Worm (Caenorhabditis elegans): Measurements from ENCODE around the gene ints-7.
"Not testable (repeated sequence)": the region's sequence is repeated elsewhere in the genome, so short reads cannot be mapped to it uniquely, and the experiment has no call there.

ints-7 gene

ce11 chrII:11551981-11552380 is 30.7 kb upstream of the ints-7 start, which contains the start of gene dhgd-1:
Gene dhgd-1, minus strand, starts transcription at chrII:11552081.
- not testable (repeated sequence) for TF ChIP-seq Y55F3AM.14 (GFP tag; optimal IDR thresholded peaks at IDR 0.05); mdl-1 (tag; optimal IDR thresholded peaks at IDR 0.05); mbf-1 (tag; optimal IDR thresholded peaks at IDR 0.05)

ce11 chrII:11555634-11556033 is 27.0 kb upstream of the ints-7 start, which contains the start of gene F54D5.24:
Gene F54D5.24, plus strand, starts transcription at chrII:11555949.
- TF ChIP-seq zag-1 (tag; optimal IDR thresholded peaks at IDR 0.05) (no peak), nhr-12 (tag; optimal IDR thresholded peaks at IDR 0.05) (no peak), R02D3.7 (tag; optimal IDR thresholded peaks at IDR 0.05) (no peak), unc-62 (GFP tag; optimal IDR thresholded peaks at IDR 0.05) (no peak), ZK546.5 (tag; optimal IDR thresholded peaks at IDR 0.05) (no peak), sma-3 (GFP tag; optimal IDR thresholded peaks at IDR 0.05) (no peak), mab-5 (tag; optimal IDR thresholded peaks at IDR 0.05) (no peak), unc-55 (GFP tag; optimal IDR thresholded peaks at IDR 0.05) (no peak), lin-11 (tag; optimal IDR thresholded peaks at IDR 0.05) (no peak), Y55F3AM.14 (GFP tag; optimal IDR thresholded peaks at IDR 0.05) (no peak)

- TF ChIP-seq snpc-4 (tag; optimal IDR thresholded peaks at IDR 0.05) (no peak), mab-5 (tag; optimal IDR thresholded peaks at IDR 0.05) (no peak), mdl-1 (tag; optimal IDR thresholded peaks at IDR 0.05) (no peak), F13H6.1 (tag; optimal IDR thresholded peaks at IDR 0.05) (no peak), ceh-82 (tag; optimal IDR thresholded peaks at IDR 0.05) (no peak), sma-9 (GFP tag; optimal IDR thresholded peaks at IDR 0.05) (no peak), sma-9 (tag; optimal IDR thresholded peaks at IDR 0.05) (no peak), elt-1 (tag; optimal IDR thresholded peaks at IDR 0.05) (no peak), zag-1 (tag; optimal IDR thresholded peaks at IDR 0.05) (no peak), fos-1 (tag; optimal IDR thresholded peaks at IDR 0.05) (no peak), unc-55 (GFP tag; optimal IDR thresholded peaks at IDR 0.05) (no peak), peb-1 (tag; optimal IDR thresholded peaks at IDR 0.05) (no peak), nhr-129 (tag; optimal IDR thresholded peaks at IDR 0.05) (no peak), lin-39 (tag; optimal IDR thresholded peaks at IDR 0.05) (no peak), ztf-1 (GFP tag; conservative IDR thresholded peaks at IDR 0.05) (no peak), ama-1 (optimal IDR thresholded peaks at IDR 0.05) (no peak)
Measured at ce11 chrII:11556338-11556737, 26.3 kb upstream of the ints-7 start, which contains the start of gene F54D5.17. Gene F54D5.17, plus strand, starts transcription at chrII:11556638.

- TF ChIP-seq sma-3 (GFP tag; optimal IDR thresholded peaks at IDR 0.05) (no peak), unc-62 (GFP tag; optimal IDR thresholded peaks at IDR 0.05) (no peak), ztf-11 (tag; optimal IDR thresholded peaks at IDR 0.05) (no peak), nhr-10 (tag; optimal IDR thresholded peaks at IDR 0.05) (no peak), ztf-1 (GFP tag; conservative IDR thresholded peaks at IDR 0.05) (no peak), dmd-4 (tag; optimal IDR thresholded peaks at IDR 0.05) (no peak), unc-55 (GFP tag; optimal IDR thresholded peaks at IDR 0.05) (no peak), skn-1 (tag; optimal IDR thresholded peaks at IDR 0.05) (no peak), F13H6.1 (tag; optimal IDR thresholded peaks at IDR 0.05) (no peak), snpc-4 (tag; optimal IDR thresholded peaks at IDR 0.05) (no peak), gmeb-1 (tag; optimal IDR thresholded peaks at IDR 0.05) (no peak), C34F6.9 (tag; optimal IDR thresholded peaks at IDR 0.05) (no peak), crh-2 (tag; optimal IDR thresholded peaks at IDR 0.05) (no peak), nhr-77 (tag; optimal IDR thresholded peaks at IDR 0.05) (no peak), aly-2 (tag; optimal IDR thresholded peaks at IDR 0.05) (no peak), blmp-1 (tag; optimal IDR thresholded peaks at IDR 0.05; ENCODE audit: insufficient read depth) (no peak), ztf-4 (tag; optimal IDR thresholded peaks at IDR 0.05) (no peak)
Measured at ce11 chrII:11564127-11564526, 18.5 kb upstream of the ints-7 start, which contains the start of gene F54D5.15. Gene F54D5.15, minus strand, starts transcription at chrII:11564227.

- peak; percentile 33 for TF ChIP-seq lin-11 (tag; optimal IDR thresholded peaks at IDR 0.05)
- TF ChIP-seq C34F6.9 (tag; optimal IDR thresholded peaks at IDR 0.05) = peak; percentile 7
- TF ChIP-seq ztf-4 (tag; optimal IDR thresholded peaks at IDR 0.05) = no peak
- TF ChIP-seq F13H6.1 (tag; optimal IDR thresholded peaks at IDR 0.05) = peak; percentile 5
- peak; percentile 77 for TF ChIP-seq lin-39 (tag; optimal IDR thresholded peaks at IDR 0.05)
- no peak for TF ChIP-seq unc-39 (tag; optimal IDR thresholded peaks at IDR 0.05)
- TF ChIP-seq nhr-129 (tag; optimal IDR thresholded peaks at IDR 0.05) = peak; percentile 54
- TF ChIP-seq mab-5 (tag; optimal IDR thresholded peaks at IDR 0.05) = peak; percentile 2
- TF ChIP-seq unc-55 (GFP tag; optimal IDR thresholded peaks at IDR 0.05) = peak; percentile 34
Measured at ce11 chrII:11566970-11567711, 15.5 kb upstream of the ints-7 start, which contains the start of gene F54D5.5. Gene F54D5.5, minus strand, starts transcription at chrII:11567020.

All from whole organism, L2 larva.